Fruit fly (Drosophila melanogaster) whole organism: ENCODE data around the gene CG32939.
A peak's percentile ranks its signal among the peaks of the same experiment; 100 is the strongest.

ENCODE experiments used
- CG8478 ChIP-seq: fragments of >200 bp; optimal IDR thresholded peaks from 2 replicates; lab custom pipeline; 2018; ENCODE audit warnings: inconsistent platforms
- Dll ChIP-seq: fragments of >200 bp; optimal IDR thresholded peaks from 2 replicates; lab custom pipeline; 2017
- EcR ChIP-seq, 2 experiments: fragments of >200 bp; optimal IDR thresholded peaks; 2 replicates each; lab custom pipeline; 2017; ENCODE audit warnings: missing biosample characterization in 2 of 2, missing genetic modification characterization in 2 of 2, missing genetic modification reagents in 2 of 2
- pan ChIP-seq: fragments of >200 bp; optimal IDR thresholded peaks from 2 replicates; lab custom pipeline; 2017
- psq ChIP-seq: fragments of >200 bp; optimal IDR thresholded peaks from 2 replicates; lab custom pipeline; 2017
- usp ChIP-seq: fragments of >200 bp; optimal IDR thresholded peaks from 2 replicates; lab custom pipeline; 2017; ENCODE audit warnings: missing biosample characterization, missing genetic modification characterization, mixed read lengths

CG32939 gene

dm6 chr3R:9725121-9725956 is 32.5 kb downstream of the CG32939 start, which contains the start of gene hyd:
hyd (minus strand) TSS chr3R:9725615.
- TF ChIP-seq CG8478 (lab: Kevin White, UChicago) (peak; percentile 21), Dll (lab: Kevin White, UChicago) (no peak)

dm6 chr3R:9730784-9731183 is 37.9 kb downstream of the CG32939 start, which contains the start of gene FoxP:
FoxP (minus strand) TSS chr3R:9730872.
- TF ChIP-seq psq (lab: Kevin White, UChicago) (no peak), Dll (lab: Kevin White, UChicago) (no peak), EcR (GFP tag; optimal IDR thresholded peaks at IDR 0.05; lab: Kevin White, UChicago) (no peak), CG8478 (lab: Kevin White, UChicago) (no peak), pan (lab: Kevin White, UChicago) (no peak), usp (GFP tag; lab: Kevin White, UChicago) (no peak)

dm6 chr3R:9733150-9733549 is 40.3 kb downstream of the CG32939 start, which contains the start of gene alphaTub85E:
alphaTub85E (minus strand) TSS chr3R:9733250.
- TF ChIP-seq CG8478 (lab: Kevin White, UChicago), result no peak
- TF ChIP-seq psq (lab: Kevin White, UChicago), result no peak
- TF ChIP-seq Dll (lab: Kevin White, UChicago), result no peak
- no peak for TF ChIP-seq pan (lab: Kevin White, UChicago)
- TF ChIP-seq usp (GFP tag; lab: Kevin White, UChicago), result no peak
- no peak for TF ChIP-seq EcR (GFP tag; optimal IDR thresholded peaks at IDR 0.05; lab: Kevin White, UChicago)

dm6 chr3R:9735151-9735550 is 42.3 kb downstream of the CG32939 start:
- TF ChIP-seq psq (lab: Kevin White, UChicago) (no peak), usp (GFP tag; lab: Kevin White, UChicago) (no peak), CG8478 (lab: Kevin White, UChicago) (no peak), pan (lab: Kevin White, UChicago) (no peak), Dll (lab: Kevin White, UChicago) (no peak)

dm6 chr3R:9739793-9740192 is 46.9 kb downstream of the CG32939 start, which contains the start of gene side-VII:
side-VII (minus strand) TSS chr3R:9739979.
- TF ChIP-seq CG8478 (lab: Kevin White, UChicago), result no peak
- no peak for TF ChIP-seq usp (GFP tag; lab: Kevin White, UChicago)
- TF ChIP-seq psq (lab: Kevin White, UChicago), result no peak
- TF ChIP-seq pan (lab: Kevin White, UChicago), result no peak
- TF ChIP-seq EcR (GFP tag; optimal IDR thresholded peaks at IDR 0.05; lab: Kevin White, UChicago), result no peak
- no peak for TF ChIP-seq Dll (lab: Kevin White, UChicago)

dm6 chr3R:9740713-9741112 is 47.8 kb downstream of the CG32939 start, which contains the start of gene Pnn:
Pnn (plus strand) TSS chr3R:9740899.
- no peak for TF ChIP-seq usp (GFP tag; lab: Kevin White, UChicago)
- TF ChIP-seq pan (lab: Kevin White, UChicago), result no peak
- no peak for TF ChIP-seq psq (lab: Kevin White, UChicago)
- no peak for TF ChIP-seq CG8478 (lab: Kevin White, UChicago)
- TF ChIP-seq EcR (GFP tag; optimal IDR thresholded peaks at IDR 0.05; lab: Kevin White, UChicago), result no peak
- TF ChIP-seq Dll (lab: Kevin White, UChicago), result no peak

- no peak for TF ChIP-seq Dll (lab: Kevin White, UChicago)
Observed at dm6 chr3R:9743217-9743616, 50.3 kb downstream of the CG32939 start, which contains the start of gene CG31415. CG31415 (plus strand) TSS chr3R:9743517.

dm6 chr3R:9743995-9744394 is 51.1 kb downstream of the CG32939 start:
- TF ChIP-seq CG8478 (lab: Kevin White, UChicago) (no peak), usp (GFP tag; lab: Kevin White, UChicago) (no peak), pan (lab: Kevin White, UChicago) (no peak), Dll (lab: Kevin White, UChicago) (no peak), EcR (GFP tag; optimal IDR thresholded peaks at IDR 0.05; lab: Kevin White, UChicago) (no peak), psq (lab: Kevin White, UChicago) (no peak)
